Fruit fly (Drosophila melanogaster) whole organism, embryonic: ENCODE measurements around the gene Pgant8.

ENCODE experiments used
- Bgb ChIP-seq: fragments of 200-800 bp; sonication (Bioruptor generic); IDR thresholded peaks from 2 replicates; pipeline ENCODE4 v1.3.6; 2022; ENCODE audit warnings: missing biosample characterization, missing genetic modification characterization; ENCODE audit not compliant: partially characterized antibody
- BtbVII ChIP-seq: fragments of 200-800 bp; sonication (Bioruptor generic); optimal IDR thresholded peaks from 3 replicates; lab custom pipeline; 2017; ENCODE audit warnings: missing biosample characterization, mild to moderate bottlenecking, missing genetic modification characterization
- CG10565 ChIP-seq: fragments of 200-800 bp; sonication (Bioruptor generic); optimal IDR thresholded peaks from 3 replicates; lab custom pipeline; 2016; ENCODE audit warnings: missing biosample characterization, mild to moderate bottlenecking, missing genetic modification characterization
- CG16779 ChIP-seq: fragments of 200-800 bp; sonication (Bioruptor generic); IDR thresholded peaks from 2 replicates; pipeline ENCODE4 v1.3.6; 2022; ENCODE audit warnings: missing biosample characterization, missing genetic modification characterization
- CG17568 ChIP-seq: fragments of 200-800 bp; sonication (Bioruptor generic); optimal IDR thresholded peaks from 2 replicates; lab custom pipeline; 2018; ENCODE audit warnings: missing biosample characterization, mild to moderate bottlenecking, missing genetic modification characterization, moderate library complexity
- CG18619 ChIP-seq: fragments of 200-800 bp; sonication (Bioruptor generic); optimal IDR thresholded peaks from 3 replicates; lab custom pipeline; 2017; ENCODE audit warnings: missing biosample characterization, mild to moderate bottlenecking, missing genetic modification characterization
- CG2712 ChIP-seq: fragments of 200-800 bp; optimal IDR thresholded peaks from 3 replicates; lab custom pipeline; 2019; ENCODE audit warnings: missing biosample characterization, mild to moderate bottlenecking, missing genetic modification characterization, moderate library complexity
- CG34376 ChIP-seq: fragments of 200-800 bp; sonication (Bioruptor generic); optimal IDR thresholded peaks from 2 replicates; lab custom pipeline; 2018; ENCODE audit warnings: missing biosample characterization, mild to moderate bottlenecking, missing genetic modification characterization
- CG4617 ChIP-seq: fragments of 200-800 bp; sonication (Bioruptor generic); optimal IDR thresholded peaks from 3 replicates; lab custom pipeline; 2016; ENCODE audit warnings: missing biosample characterization, missing genetic modification characterization, borderline replicate concordance
- CG4707 ChIP-seq: fragments of 200-800 bp; sonication (Bioruptor generic); optimal IDR thresholded peaks from 2 replicates; lab custom pipeline; 2018; ENCODE audit warnings: missing biosample characterization, mild to moderate bottlenecking, missing genetic modification characterization, moderate library complexity
- CG4854 ChIP-seq: fragments of 200-800 bp; sonication (Bioruptor generic); optimal IDR thresholded peaks from 2 replicates; lab custom pipeline; 2016; ENCODE audit warnings: missing biosample characterization, missing genetic modification characterization, inconsistent platforms
- CG6791 ChIP-seq: fragments of 200-800 bp; sonication (Bioruptor generic); IDR thresholded peaks from 3 replicates; pipeline ENCODE4 v1.3.6; 2022; ENCODE audit warnings: missing biosample characterization, missing genetic modification characterization; ENCODE audit not compliant: partially characterized antibody
- CG6813 ChIP-seq: fragments of 200-800 bp; sonication (Bioruptor generic); optimal IDR thresholded peaks from 2 replicates; lab custom pipeline; 2017; ENCODE audit warnings: missing biosample characterization, missing genetic modification characterization, mild to moderate bottlenecking, moderate library complexity, missing genetic modification reagents
- CG7839 ChIP-seq: fragments of 200-800 bp; sonication (Bioruptor generic); optimal IDR thresholded peaks from 3 replicates; lab custom pipeline; 2018; ENCODE audit warnings: missing biosample characterization, mild to moderate bottlenecking, missing genetic modification characterization, moderate library complexity
- CG8944 ChIP-seq: fragments of 200-800 bp; sonication (Bioruptor generic); optimal IDR thresholded peaks from 3 replicates; lab custom pipeline; 2016; ENCODE audit warnings: missing biosample characterization, missing genetic modification characterization
- CG9437 ChIP-seq: fragments of 200-800 bp; sonication (Bioruptor generic); optimal IDR thresholded peaks from 2 replicates; lab custom pipeline; 2018; ENCODE audit warnings: missing biosample characterization, mild to moderate bottlenecking, missing genetic modification characterization
- CG9876 ChIP-seq: fragments of 200-800 bp; sonication (Bioruptor generic); optimal IDR thresholded peaks from 2 replicates; lab custom pipeline; 2016; ENCODE audit warnings: missing biosample characterization, missing genetic modification characterization
- CG9932 ChIP-seq: fragments of 200-800 bp; sonication (Bioruptor generic); IDR thresholded peaks from 2 replicates; pipeline ENCODE4 v1.3.6; 2022; ENCODE audit warnings: missing biosample characterization, missing genetic modification characterization
- CTCF ChIP-seq: fragments of 200-800 bp; sonication (Bioruptor generic); optimal IDR thresholded peaks from 2 replicates; lab custom pipeline; 2017; ENCODE audit warnings: missing biosample characterization, mild to moderate bottlenecking, missing genetic modification characterization, moderate library complexity
- CkIIα-i1 ChIP-seq: fragments of 200-800 bp; sonication (Bioruptor generic); IDR thresholded peaks from 2 replicates; pipeline ENCODE4 v1.3.6; 2022; ENCODE audit warnings: missing biosample characterization, missing genetic modification characterization
- Deaf1 ChIP-seq: fragments of 200-800 bp; optimal IDR thresholded peaks from 3 replicates; lab custom pipeline; 2019; ENCODE audit warnings: missing biosample characterization, mild to moderate bottlenecking, missing genetic modification characterization, moderate library complexity
- E2f2 ChIP-seq: fragments of 200-800 bp; sonication (Bioruptor generic); IDR thresholded peaks from 2 replicates; pipeline ENCODE4 v1.3.6; 2022; ENCODE audit warnings: missing biosample characterization, missing genetic modification characterization
- Fer3 ChIP-seq: fragments of 200-800 bp; sonication (Bioruptor generic); optimal IDR thresholded peaks from 2 replicates; lab custom pipeline; 2018; ENCODE audit warnings: missing biosample characterization, mild to moderate bottlenecking, missing genetic modification characterization, moderate library complexity
- Hmx ChIP-seq: fragments of 200-800 bp; sonication (Bioruptor generic); optimal IDR thresholded peaks from 2 replicates; lab custom pipeline; 2016; ENCODE audit warnings: missing biosample characterization, missing genetic modification characterization
- MTF-1 ChIP-seq: fragments of 200-800 bp; sonication (Bioruptor generic); optimal IDR thresholded peaks from 2 replicates; lab custom pipeline; 2018; ENCODE audit warnings: missing biosample characterization, mild to moderate bottlenecking, missing genetic modification characterization, borderline replicate concordance
- Meics ChIP-seq: fragments of 200-800 bp; sonication (Bioruptor generic); optimal IDR thresholded peaks from 2 replicates; lab custom pipeline; 2017; ENCODE audit warnings: missing biosample characterization, mild to moderate bottlenecking, missing genetic modification characterization
- Neu2 ChIP-seq: fragments of 200-800 bp; sonication (Bioruptor generic); optimal IDR thresholded peaks from 3 replicates; lab custom pipeline; 2016; ENCODE audit warnings: missing biosample characterization, missing genetic modification characterization, borderline replicate concordance
- Nf-YA ChIP-seq: fragments of 200-800 bp; sonication (Bioruptor generic); IDR thresholded peaks from 2 replicates; pipeline ENCODE4 v1.3.6; 2022; ENCODE audit warnings: missing biosample characterization, missing genetic modification characterization
- Pdp1 ChIP-seq, 2 experiments: fragments of 200-800 bp; sonication (Bioruptor generic); optimal IDR thresholded peaks; 3 replicates each; lab custom pipeline; 2016; ENCODE audit warnings: missing biosample characterization in 2 of 2, missing genetic modification characterization in 2 of 2, mild to moderate bottlenecking in 1 of 2, moderate library complexity in 1 of 2
- Rfx ChIP-seq: fragments of 200-800 bp; sonication (Bioruptor generic); IDR thresholded peaks from 2 replicates; pipeline ENCODE4 v1.3.6; 2022; ENCODE audit warnings: missing biosample characterization, missing genetic modification characterization
- Side ChIP-seq: fragments of 200-800 bp; sonication (Bioruptor generic); optimal IDR thresholded peaks from 2 replicates; lab custom pipeline; 2016; ENCODE audit warnings: missing biosample characterization, missing genetic modification characterization
- Sox100B ChIP-seq: fragments of 200-800 bp; sonication (Bioruptor generic); optimal IDR thresholded peaks from 3 replicates; lab custom pipeline; 2018; ENCODE audit warnings: missing biosample characterization, mild to moderate bottlenecking, missing genetic modification characterization
- chinmo ChIP-seq: fragments of 200-800 bp; sonication (Bioruptor generic); IDR thresholded peaks from 4 replicates; pipeline ENCODE4 v1.3.6; 2022; ENCODE audit warnings: missing biosample characterization, missing genetic modification characterization; ENCODE audit not compliant: partially characterized antibody
- crol ChIP-seq: fragments of 200-800 bp; sonication (Bioruptor generic); IDR thresholded peaks from 2 replicates; pipeline ENCODE4 v1.3.6; 2022; ENCODE audit warnings: missing biosample characterization, missing genetic modification characterization
- dan ChIP-seq: fragments of 200-800 bp; sonication (Bioruptor generic); IDR thresholded peaks from 2 replicates; pipeline ENCODE4 v1.3.6; 2022; ENCODE audit warnings: missing biosample characterization, missing genetic modification characterization
- ewg ChIP-seq: fragments of 200-800 bp; sonication (Bioruptor generic); optimal IDR thresholded peaks from 3 replicates; lab custom pipeline; 2017; ENCODE audit warnings: mild to moderate bottlenecking, missing biosample characterization, missing genetic modification reagents, missing genetic modification characterization
- fd102C ChIP-seq: fragments of 200-800 bp; sonication (Bioruptor generic); optimal IDR thresholded peaks from 2 replicates; lab custom pipeline; 2018; ENCODE audit warnings: missing biosample characterization, mild to moderate bottlenecking, missing genetic modification characterization, moderate library complexity
- fd3F ChIP-seq: fragments of 200-800 bp; sonication (Bioruptor generic); optimal IDR thresholded peaks from 2 replicates; lab custom pipeline; 2018; ENCODE audit warnings: missing biosample characterization, mild to moderate bottlenecking, missing genetic modification characterization, moderate library complexity
- fd64A ChIP-seq: fragments of 200-800 bp; sonication (Bioruptor generic); optimal IDR thresholded peaks from 3 replicates; lab custom pipeline; 2018; ENCODE audit warnings: missing biosample characterization, mild to moderate bottlenecking, missing genetic modification characterization
- gcm ChIP-seq: fragments of 200-800 bp; sonication (Bioruptor generic); optimal IDR thresholded peaks from 2 replicates; lab custom pipeline; 2019; ENCODE audit warnings: missing biosample characterization, mild to moderate bottlenecking, missing genetic modification characterization, moderate library complexity
- gem ChIP-seq: fragments of 200-800 bp; sonication (Bioruptor generic); optimal IDR thresholded peaks from 2 replicates; lab custom pipeline; 2019; ENCODE audit warnings: missing biosample characterization, mild to moderate bottlenecking, missing genetic modification characterization, moderate library complexity
- grn ChIP-seq: fragments of 200-800 bp; sonication (Bioruptor generic); optimal IDR thresholded peaks from 3 replicates; lab custom pipeline; 2017; ENCODE audit warnings: missing biosample characterization, missing genetic modification characterization
- hkb ChIP-seq, 2 experiments: fragments of 200-800 bp in 1 of 2; fragments of >200 bp in 1 of 2; sonication (Bioruptor generic) in 1 of 2; IDR thresholded peaks in 1 of 2; optimal IDR thresholded peaks in 1 of 2; 2 replicates each; pipeline versions ENCODE4 v1.3.6 to Lab custom; 2017 to 2022; ENCODE audit warnings: missing biosample characterization in 1 of 2, missing genetic modification characterization in 1 of 2
- pros ChIP-seq: fragments of 200-800 bp; sonication (Bioruptor generic); optimal IDR thresholded peaks from 3 replicates; lab custom pipeline; 2019; ENCODE audit warnings: missing biosample characterization, mild to moderate bottlenecking, missing genetic modification characterization, moderate library complexity
- repo ChIP-seq: fragments of 200-800 bp; sonication (Bioruptor generic); optimal IDR thresholded peaks from 2 replicates; lab custom pipeline; 2016; ENCODE audit warnings: missing biosample characterization, missing genetic modification characterization
- sc ChIP-seq, 3 experiments: fragments of >200 bp in 2 of 3; fragments of 200-800 bp in 1 of 3; sonication (Bioruptor generic) in 1 of 3; optimal IDR thresholded peaks; 2 replicates in 2 of 3; 3 replicates in 1 of 3; lab custom pipeline; 2017; ENCODE audit warnings: mild to moderate bottlenecking in 1 of 3, missing biosample characterization in 1 of 3, missing genetic modification characterization in 1 of 3, missing genetic modification reagents in 1 of 3
- slou ChIP-seq: fragments of 200-800 bp; sonication (Bioruptor generic); optimal IDR thresholded peaks from 3 replicates; lab custom pipeline; 2016; ENCODE audit warnings: missing biosample characterization, missing genetic modification characterization
- sob ChIP-seq: fragments of 200-800 bp; sonication (Bioruptor generic); IDR thresholded peaks from 2 replicates; pipeline ENCODE4 v1.3.6; 2022; ENCODE audit warnings: missing biosample characterization, missing genetic modification characterization
- vvl ChIP-seq: fragments of 200-800 bp; sonication (Bioruptor generic); IDR thresholded peaks from 2 replicates; pipeline ENCODE4 v1.3.6; 2022; ENCODE audit warnings: missing biosample characterization, missing genetic modification characterization

Gene Pgant8

dm6 chr3L:15728195-15728594 is 44.5 kb downstream of the Pgant8 start, which contains the start of gene comm (continued):
- TF ChIP-seq CG9876 (GFP tag; lab: Kevin White, UChicago): no peak
- peak; percentile 70 for TF ChIP-seq MTF-1 (GFP tag; lab: Kevin White, UChicago)
- peak; percentile 55 for TF ChIP-seq fd102C
- TF ChIP-seq CG34376 (GFP tag; lab: Kevin White, UChicago): peak; percentile 45
- no peak for TF ChIP-seq slou (GFP tag; lab: Kevin White, UChicago)
- TF ChIP-seq Bgb (GFP tag; lab: Robert Waterston, UW): peak; percentile 77
- TF ChIP-seq gcm (GFP tag; lab: Kevin White, UChicago): peak; percentile 65
- peak in 1 of 2 experiments; percentile 51 for TF ChIP-seq Pdp1 (GFP tag; optimal IDR thresholded peaks at IDR 0.05; lab: Kevin White, UChicago)
- no peak for TF ChIP-seq CTCF (GFP tag; lab: Kevin White, UChicago)
- peak; percentile 33 for TF ChIP-seq CG17568 (GFP tag; lab: Kevin White, UChicago)
- TF ChIP-seq grn (GFP tag; lab: Kevin White, UChicago): peak; percentile 13
- TF ChIP-seq CG4617 (GFP tag; lab: Kevin White, UChicago): no peak
- no peak for TF ChIP-seq Neu2
- TF ChIP-seq Nf-YA: peak; percentile 62
- no peak for TF ChIP-seq dan (GFP tag; lab: Robert Waterston, UW)
- TF ChIP-seq crol (GFP tag; lab: Robert Waterston, UW): no peak; the same call in 1 of the 2 replicates
- no peak for TF ChIP-seq Sox100B (GFP tag; lab: Kevin White, UChicago)
- peak; percentile 42 for TF ChIP-seq CG9437 (GFP tag; lab: Kevin White, UChicago)
- TF ChIP-seq ewg (GFP tag; lab: Kevin White, UChicago): peak; percentile 38
- peak; percentile 45 for TF ChIP-seq CG4707 (GFP tag; lab: Kevin White, UChicago)
- peak; percentile 40; the same call in 1 of the 2 replicates for TF ChIP-seq sob
- peak; percentile 3 for TF ChIP-seq Side (GFP tag; lab: Kevin White, UChicago)
- no peak for TF ChIP-seq CG8944
- peak; percentile 81 for TF ChIP-seq Deaf1
- TF ChIP-seq CG18619 (GFP tag; lab: Kevin White, UChicago): no peak
- no peak for TF ChIP-seq CG10565 (GFP tag; lab: Kevin White, UChicago)
- no peak for TF ChIP-seq CG9932
- TF ChIP-seq CG7839 (tag; lab: Kevin White, UChicago): peak; percentile 17
- TF ChIP-seq repo (GFP tag; lab: Kevin White, UChicago): no peak
- TF ChIP-seq E2f2 (GFP tag; lab: Robert Waterston, UW): peak; percentile 23; the same call in 1 of the 2 replicates
- no peak for TF ChIP-seq CG4854 (GFP tag; lab: Kevin White, UChicago)
- TF ChIP-seq CG6791 (GFP tag; lab: Robert Waterston, UW): peak; percentile 72; the same call in 2 of the 3 replicates
- TF ChIP-seq BtbVII: peak; percentile 5
- TF ChIP-seq sc (optimal IDR thresholded peaks at IDR 0.05; lab: Kevin White, UChicago): no peak
- no peak for TF ChIP-seq sc (GFP tag; optimal IDR thresholded peaks at IDR 0.05; lab: Kevin White, UChicago)
- TF ChIP-seq chinmo (GFP tag; lab: Robert Waterston, UW): peak; percentile 92; the same call in 2 of the 4 replicates
- no peak for TF ChIP-seq Meics
- TF ChIP-seq fd3F (GFP tag; lab: Kevin White, UChicago): no peak
- TF ChIP-seq CG2712 (tag; lab: Kevin White, UChicago): peak; percentile 53
- TF ChIP-seq CG16779 (GFP tag; lab: Robert Waterston, UW): no peak
- peak; percentile 82 for TF ChIP-seq vvl (GFP tag; lab: Robert Waterston, UW)
- TF ChIP-seq fd64A (GFP tag; lab: Kevin White, UChicago): no peak
- TF ChIP-seq hkb (optimal IDR thresholded peaks at IDR 0.05; lab: Kevin White, UChicago): no peak
- TF ChIP-seq hkb (GFP tag; IDR thresholded peaks at IDR 0.05; lab: Robert Waterston, UW): 0 out of 2 replicates have a peak, but pooled peaks have one; percentile 41
- TF ChIP-seq CkIIα-i1 (GFP tag; lab: Robert Waterston, UW): no peak
- peak; percentile 38 for TF ChIP-seq pros
- TF ChIP-seq Hmx (GFP tag; lab: Kevin White, UChicago): no peak
- no peak for TF ChIP-seq gem (tag; lab: Kevin White, UChicago)
- TF ChIP-seq Fer3: peak; percentile 11
- peak; percentile 43; the same call in 1 of the 2 replicates for TF ChIP-seq Rfx (GFP tag; lab: Robert Waterston, UW)
- TF ChIP-seq CG6813: no peak
